Fruit fly (Drosophila melanogaster) whole organism, embryonic: ENCODE data around the gene Eip63E.

Source experiments
- Atf3 ChIP-seq: fragments of 200-800 bp; sonication (Bioruptor generic); optimal IDR thresholded peaks from 3 replicates; lab custom pipeline; 2016; ENCODE audit warnings: missing biosample characterization, missing genetic modification characterization
- B-H2 ChIP-seq: fragments of 200-800 bp; sonication (Bioruptor generic); optimal IDR thresholded peaks from 2 replicates; lab custom pipeline; 2018; ENCODE audit warnings: missing biosample characterization, mild to moderate bottlenecking, missing genetic modification characterization
- CG10274 ChIP-seq: fragments of 200-800 bp; sonication (Bioruptor generic); optimal IDR thresholded peaks from 3 replicates; lab custom pipeline; 2017; ENCODE audit warnings: missing biosample characterization, mild to moderate bottlenecking, missing genetic modification characterization
- CG10431 ChIP-seq: fragments of 200-800 bp; sonication (Bioruptor generic); optimal IDR thresholded peaks from 3 replicates; lab custom pipeline; 2018; ENCODE audit warnings: missing biosample characterization, mild to moderate bottlenecking, missing genetic modification characterization
- CG11247 ChIP-seq: fragments of 200-800 bp; sonication (Bioruptor generic); IDR thresholded peaks from 2 replicates; pipeline ENCODE4 v1.3.6; 2022; ENCODE audit warnings: missing biosample characterization, missing genetic modification characterization
- CG11398 ChIP-seq: fragments of 200-800 bp; sonication (Bioruptor generic); optimal IDR thresholded peaks from 2 replicates; lab custom pipeline; 2016; ENCODE audit warnings: missing biosample characterization, missing genetic modification characterization
- CG11504 ChIP-seq: fragments of 200-800 bp; sonication (Bioruptor generic); optimal IDR thresholded peaks from 3 replicates; lab custom pipeline; 2019; ENCODE audit warnings: missing biosample characterization, mild to moderate bottlenecking, missing genetic modification characterization, moderate library complexity
- CG11696 ChIP-seq: fragments of 200-800 bp; sonication (Bioruptor generic); IDR thresholded peaks from 2 replicates; pipeline ENCODE4 v1.3.6; 2022; ENCODE audit warnings: missing biosample characterization, missing genetic modification characterization
- CG11723 ChIP-seq: fragments of 200-800 bp; sonication (Bioruptor generic); optimal IDR thresholded peaks from 2 replicates; lab custom pipeline; 2017; ENCODE audit warnings: missing biosample characterization, mild to moderate bottlenecking, missing genetic modification characterization
- CG14050 ChIP-seq: fragments of 200-800 bp; sonication (Bioruptor generic); IDR thresholded peaks from 3 replicates; pipeline ENCODE4 v1.3.6; 2022; ENCODE audit warnings: missing biosample characterization, missing genetic modification characterization
- CG1529 ChIP-seq: fragments of 200-800 bp; sonication (Bioruptor generic); optimal IDR thresholded peaks from 3 replicates; lab custom pipeline; 2018; ENCODE audit warnings: missing biosample characterization, missing genetic modification characterization
- CG17612 ChIP-seq: fragments of 200-800 bp; sonication (Bioruptor generic); IDR thresholded peaks from 2 replicates; pipeline ENCODE4 v1.3.6; 2022; ENCODE audit warnings: missing biosample characterization, missing genetic modification characterization
- CG34224 ChIP-seq: fragments of 200-800 bp; sonication (Bioruptor generic); IDR thresholded peaks from 3 replicates; pipeline ENCODE4 v1.3.6; 2022; ENCODE audit warnings: missing biosample characterization, missing genetic modification characterization; ENCODE audit not compliant: partially characterized antibody
- CG3726 ChIP-seq: fragments of 200-800 bp; sonication (Bioruptor generic); IDR thresholded peaks from 3 replicates; pipeline ENCODE4, ENCODE4 v1.3.6; 2022; ENCODE audit warnings: missing biosample characterization, missing genetic modification characterization
- CG3838 ChIP-seq: fragments of 200-800 bp; sonication (Bioruptor generic); optimal IDR thresholded peaks from 3 replicates; lab custom pipeline; 2016; ENCODE audit warnings: missing biosample characterization, missing genetic modification characterization
- CG6654 ChIP-seq: fragments of 200-800 bp; sonication (Bioruptor generic); optimal IDR thresholded peaks from 2 replicates; lab custom pipeline; 2017; ENCODE audit warnings: missing biosample characterization, mild to moderate bottlenecking, missing genetic modification characterization
- CG6683 ChIP-seq: fragments of 200-800 bp; sonication (Bioruptor generic); optimal IDR thresholded peaks from 2 replicates; lab custom pipeline; 2017; ENCODE audit warnings: missing biosample characterization, mild to moderate bottlenecking, missing genetic modification characterization, missing genetic modification reagents
- CG6765 ChIP-seq: fragments of 200-800 bp; sonication (Bioruptor generic); optimal IDR thresholded peaks from 3 replicates; lab custom pipeline; 2017; ENCODE audit warnings: missing biosample characterization, mild to moderate bottlenecking, missing genetic modification characterization
- CG7928 ChIP-seq: fragments of 200-800 bp; sonication (Bioruptor generic); optimal IDR thresholded peaks from 2 replicates; lab custom pipeline; 2017; ENCODE audit warnings: missing biosample characterization, mild to moderate bottlenecking, missing genetic modification characterization
- CG8089 ChIP-seq: fragments of 200-800 bp; sonication (Bioruptor generic); optimal IDR thresholded peaks from 3 replicates; lab custom pipeline; 2016; ENCODE audit warnings: missing biosample characterization, missing genetic modification characterization
- CG8478 ChIP-seq: fragments of >200 bp; optimal IDR thresholded peaks from 2 replicates; lab custom pipeline; 2018
- CG8924 ChIP-seq: fragments of 200-800 bp; optimal IDR thresholded peaks from 3 replicates; lab custom pipeline; 2019; ENCODE audit warnings: missing biosample characterization, mild to moderate bottlenecking, missing genetic modification characterization, moderate library complexity
- CG8944 ChIP-seq: fragments of 200-800 bp; sonication (Bioruptor generic); optimal IDR thresholded peaks from 3 replicates; lab custom pipeline; 2016; ENCODE audit warnings: missing biosample characterization, missing genetic modification characterization
- CG9817 ChIP-seq: fragments of 200-800 bp; sonication (Bioruptor generic); optimal IDR thresholded peaks from 2 replicates; lab custom pipeline; 2018; ENCODE audit warnings: missing biosample characterization, mild to moderate bottlenecking, missing genetic modification characterization, moderate library complexity
- Dip2 ChIP-seq: fragments of 200-800 bp; sonication (Bioruptor generic); IDR thresholded peaks from 2 replicates; pipeline ENCODE4 v1.3.6; 2022; ENCODE audit warnings: missing biosample characterization, missing genetic modification characterization
- Doc3 ChIP-seq: fragments of 200-800 bp; sonication (Bioruptor generic); IDR thresholded peaks from 3 replicates; pipeline ENCODE4 v1.3.6; 2022; ENCODE audit warnings: missing biosample characterization, missing genetic modification characterization; ENCODE audit not compliant: partially characterized antibody
- Hr78 ChIP-seq, 2 experiments: fragments of 200-800 bp in 1 of 2; fragments of >200 bp in 1 of 2; sonication (Bioruptor generic) in 1 of 2; optimal IDR thresholded peaks; 2 replicates each; lab custom pipeline; 2017 to 2019; ENCODE audit warnings: missing biosample characterization in 2 of 2, missing genetic modification characterization in 2 of 2, mild to moderate bottlenecking in 1 of 2, moderate library complexity in 1 of 2
- MBD-R2 ChIP-seq: fragments of 200-800 bp; sonication (Bioruptor generic); IDR thresholded peaks from 2 replicates; pipeline ENCODE4 v1.3.6; 2022; ENCODE audit warnings: missing biosample characterization, missing genetic modification characterization
- Myb ChIP-seq: fragments of 200-800 bp; sonication (Bioruptor generic); optimal IDR thresholded peaks from 2 replicates; lab custom pipeline; 2016; ENCODE audit warnings: missing biosample characterization, missing genetic modification characterization
- NC2α ChIP-seq: fragments of 200-800 bp; sonication (Bioruptor generic); optimal IDR thresholded peaks from 2 replicates; lab custom pipeline; 2016; ENCODE audit warnings: missing biosample characterization, missing genetic modification characterization
- Sry-δ ChIP-seq: fragments of 200-800 bp; sonication (Bioruptor generic); optimal IDR thresholded peaks from 2 replicates; lab custom pipeline; 2016; ENCODE audit warnings: missing biosample characterization, missing genetic modification characterization
- Xrp1 ChIP-seq: fragments of 200-800 bp; sonication (Bioruptor generic); IDR thresholded peaks from 2 replicates; pipeline ENCODE4 v1.3.6; 2022; ENCODE audit warnings: missing biosample characterization, missing genetic modification characterization
- cad ChIP-seq: fragments of >200 bp; optimal IDR thresholded peaks from 2 replicates; lab custom pipeline; 2017; ENCODE audit warnings: missing biosample characterization, missing genetic modification characterization
- chif ChIP-seq, 2 experiments: fragments of 200-800 bp; sonication (Bioruptor generic); optimal IDR thresholded peaks; 3 replicates each; lab custom pipeline; 2016; ENCODE audit warnings: missing biosample characterization in 2 of 2, missing genetic modification characterization in 2 of 2
- dm ChIP-seq: fragments of 200-800 bp; sonication (Bioruptor generic); optimal IDR thresholded peaks from 3 replicates; lab custom pipeline; 2016; ENCODE audit warnings: missing biosample characterization, missing genetic modification characterization
- dpn ChIP-seq, 2 experiments: fragments of 200-800 bp; sonication (Bioruptor generic); optimal IDR thresholded peaks; 3 replicates each; lab custom pipeline; 2016; ENCODE audit warnings: missing biosample characterization in 2 of 2, missing genetic modification characterization in 2 of 2
- fd102C ChIP-seq: fragments of 200-800 bp; sonication (Bioruptor generic); optimal IDR thresholded peaks from 2 replicates; lab custom pipeline; 2018; ENCODE audit warnings: missing biosample characterization, mild to moderate bottlenecking, missing genetic modification characterization, moderate library complexity
- ftz-f1 ChIP-seq: fragments of 200-800 bp; sonication (Bioruptor generic); optimal IDR thresholded peaks from 2 replicates; lab custom pipeline; 2016; ENCODE audit warnings: missing biosample characterization, missing genetic modification characterization
- gsb-n ChIP-seq: fragments of 200-800 bp; sonication (Bioruptor generic); optimal IDR thresholded peaks from 3 replicates; lab custom pipeline; 2018; ENCODE audit warnings: missing biosample characterization, mild to moderate bottlenecking, missing genetic modification characterization
- jing ChIP-seq: fragments of 200-800 bp; sonication (Bioruptor generic); optimal IDR thresholded peaks from 2 replicates; lab custom pipeline; 2018; ENCODE audit warnings: missing biosample characterization, mild to moderate bottlenecking, missing genetic modification characterization
- knrl ChIP-seq: fragments of 200-800 bp; sonication (Bioruptor generic); IDR thresholded peaks from 3 replicates; pipeline ENCODE4 v1.3.6; 2022; ENCODE audit warnings: missing biosample characterization, missing genetic modification characterization; ENCODE audit not compliant: partially characterized antibody
- lbe ChIP-seq: fragments of 200-800 bp; sonication (Bioruptor generic); optimal IDR thresholded peaks from 2 replicates; lab custom pipeline; 2016; ENCODE audit warnings: missing biosample characterization, mild to moderate bottlenecking, missing genetic modification characterization
- luna ChIP-seq: fragments of 200-800 bp; sonication (Bioruptor generic); optimal IDR thresholded peaks from 2 replicates; lab custom pipeline; 2016; ENCODE audit warnings: missing biosample characterization, missing genetic modification characterization
- nerfin-1 ChIP-seq: fragments of 200-800 bp; sonication (Bioruptor generic); optimal IDR thresholded peaks from 3 replicates; lab custom pipeline; 2019; ENCODE audit warnings: missing biosample characterization, mild to moderate bottlenecking, missing genetic modification characterization, moderate library complexity
- otp ChIP-seq: fragments of 200-800 bp; sonication (Bioruptor generic); IDR thresholded peaks from 3 replicates; pipeline ENCODE4, ENCODE4 v1.3.6; 2022; ENCODE audit warnings: missing biosample characterization, missing genetic modification characterization
- pita ChIP-seq: fragments of 200-800 bp; sonication (Bioruptor generic); optimal IDR thresholded peaks from 2 replicates; lab custom pipeline; 2017; ENCODE audit warnings: missing biosample characterization, mild to moderate bottlenecking, missing genetic modification characterization
- row ChIP-seq: fragments of 200-800 bp; sonication (Bioruptor generic); IDR thresholded peaks from 3 replicates; pipeline ENCODE4 v1.3.6; 2022; ENCODE audit warnings: missing biosample characterization, missing genetic modification characterization
- schlank ChIP-seq: fragments of 200-800 bp; sonication (Bioruptor generic); optimal IDR thresholded peaks from 2 replicates; lab custom pipeline; 2018; ENCODE audit warnings: missing biosample characterization, mild to moderate bottlenecking, missing genetic modification characterization
- sna ChIP-seq: fragments of 200-800 bp; sonication (Bioruptor generic); IDR thresholded peaks from 2 replicates; pipeline ENCODE4 v1.3.6; 2022; ENCODE audit warnings: missing biosample characterization, missing genetic modification characterization; ENCODE audit not compliant: partially characterized antibody
- tx ChIP-seq: fragments of 200-800 bp; sonication (Bioruptor generic); optimal IDR thresholded peaks from 2 replicates; lab custom pipeline; 2016; ENCODE audit warnings: missing biosample characterization, missing genetic modification characterization
- zen2 ChIP-seq: fragments of 200-800 bp; sonication (Bioruptor generic); IDR thresholded peaks from 3 replicates; pipeline ENCODE4 v1.3.6; 2022; ENCODE audit warnings: missing biosample characterization, missing genetic modification characterization; ENCODE audit not compliant: partially characterized antibody

Eip63E gene

dm6 chr3L:3517894-3518293 lies 2.3 kb downstream of the Eip63E start (continued):
- TF ChIP-seq gsb-n (tag; lab: Kevin White, UChicago) (peak; percentile 76), CG10431 (GFP tag; lab: Kevin White, UChicago) (peak; percentile 12), Sry-δ (peak; percentile 56), dm (GFP tag; lab: Kevin White, UChicago) (peak; percentile 77), ftz-f1 (peak; percentile 71), CG9817 (peak; percentile 87), CG3726 (GFP tag; lab: Robert Waterston, UW) (peak; percentile 89), Doc3 (GFP tag; lab: Robert Waterston, UW) (no peak), NC2α (GFP tag; lab: Kevin White, UChicago) (peak; percentile 68), CG1529 (GFP tag; lab: Kevin White, UChicago) (peak; percentile 79), Hr78 (GFP tag; optimal IDR thresholded peaks at IDR 0.05; lab: Kevin White, UChicago) (peak in 1 of 2 experiments; percentile 91), zen2 (GFP tag; lab: Robert Waterston, UW) (no peak), CG6683 (GFP tag; lab: Kevin White, UChicago) (peak; percentile 77), CG11723 (GFP tag; lab: Kevin White, UChicago) (peak; percentile 79), fd102C (GFP tag; lab: Kevin White, UChicago) (no peak), pita (GFP tag; lab: Kevin White, UChicago) (no peak), CG6765 (GFP tag; lab: Kevin White, UChicago) (peak; percentile 67), Dip2 (GFP tag; lab: Robert Waterston, UW) (peak; percentile 61; the same call in 1 of the 2 replicates), CG8944 (GFP tag; lab: Kevin White, UChicago) (peak; percentile 90), lbe (GFP tag; lab: Kevin White, UChicago) (peak; percentile 82), CG34224 (no peak), CG17612 (peak; percentile 64; the same call in 1 of the 2 replicates), CG11247 (GFP tag; lab: Robert Waterston, UW) (peak; percentile 87), luna (GFP tag; lab: Kevin White, UChicago) (no peak), CG6654 (GFP tag; lab: Kevin White, UChicago) (peak; percentile 43), Myb (GFP tag; lab: Kevin White, UChicago) (peak; percentile 72), jing (GFP tag; lab: Kevin White, UChicago) (peak; percentile 65), sna (no peak), otp (peak; percentile 95), nerfin-1 (tag; lab: Kevin White, UChicago) (peak; percentile 77), chif (GFP tag; optimal IDR thresholded peaks at IDR 0.05; lab: Kevin White, UChicago) (peak; percentile 88 to 92), CG14050 (GFP tag; lab: Robert Waterston, UW) (peak; percentile 96), schlank (peak; percentile 70), MBD-R2 (GFP tag; lab: Robert Waterston, UW) (peak; percentile 78), B-H2 (GFP tag; lab: Kevin White, UChicago) (peak; percentile 26), CG7928 (peak; percentile 65), CG11696 (GFP tag; lab: Robert Waterston, UW) (peak; percentile 88), row (peak; percentile 98), CG10274 (GFP tag; lab: Kevin White, UChicago) (peak; percentile 71), CG11504 (tag; lab: Kevin White, UChicago) (peak; percentile 92), dpn (GFP tag; optimal IDR thresholded peaks at IDR 0.05; lab: Kevin White, UChicago) (peak; percentile 51 to 93), knrl (0 out of 3 replicates have a peak, but pooled peaks have one; percentile 19), CG8478 (no peak), CG8924 (tag; lab: Kevin White, UChicago) (peak; percentile 90), CG3838 (GFP tag; lab: Kevin White, UChicago) (peak; percentile 63), cad (no peak), CG8089 (GFP tag; lab: Kevin White, UChicago) (peak; percentile 78), tx (GFP tag; lab: Kevin White, UChicago) (peak; percentile 89), Xrp1 (GFP tag; lab: Robert Waterston, UW) (peak; percentile 91), CG11398 (peak; percentile 87), Atf3 (peak; percentile 87)
